Fruit fly (Drosophila melanogaster): ENCODE data around the gene CG9521.

CG9521 gene

DNA sequence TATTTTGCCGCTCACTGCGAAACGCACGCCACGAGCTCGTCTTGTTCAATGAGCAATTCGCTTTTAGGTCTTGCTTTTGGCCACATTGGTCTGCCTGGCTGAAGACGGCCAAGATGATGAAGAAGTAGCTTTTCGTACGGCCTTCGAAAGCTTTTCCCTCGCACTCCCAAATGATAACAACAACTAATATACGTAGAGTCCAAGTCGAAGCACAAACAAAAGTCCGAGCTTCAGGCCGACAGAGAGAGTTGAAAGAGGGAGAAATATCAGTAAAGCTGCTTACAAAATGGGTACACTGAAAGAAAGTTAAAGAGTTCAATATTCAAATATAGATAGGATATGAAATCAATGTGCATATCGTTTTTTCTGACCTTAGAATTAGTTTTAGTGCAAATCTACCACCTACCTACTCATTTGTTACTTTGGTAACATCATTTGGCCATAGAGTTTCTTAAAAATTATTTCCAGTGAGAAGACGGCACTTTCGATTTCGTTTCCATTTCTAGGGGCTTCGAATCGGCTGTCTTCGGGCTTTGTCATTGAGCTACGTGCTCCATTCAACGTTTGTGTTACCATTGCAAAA, 29.6 kb upstream of the CG9521 start, which contains the start of the genes CG45064 and CG45065 (continued):
- TF ChIP-seq CG18619 (GFP tag; optimal IDR thresholded peaks at IDR 0.05), result peak; percentile 74
- peak; percentile 81 for TF ChIP-seq CG5245 (GFP tag; optimal IDR thresholded peaks at IDR 0.05)
- TF ChIP-seq grau (tag; optimal IDR thresholded peaks at IDR 0.05), result peak; percentile 82
- TF ChIP-seq CG8478 (optimal IDR thresholded peaks at IDR 0.05), result no peak
- TF ChIP-seq Mes4 (GFP tag; optimal IDR thresholded peaks at IDR 0.05), result peak; percentile 79
- TF ChIP-seq gt (GFP tag; IDR thresholded peaks at IDR 0.05), result 0 out of 2 replicates have a peak, but pooled peaks have one; percentile 44
- peak; percentile 81 for TF ChIP-seq row (GFP tag; IDR thresholded peaks at IDR 0.05)
- peak; percentile 77 for TF ChIP-seq ranshi (GFP tag; IDR thresholded peaks at IDR 0.05)
- peak; percentile 84 for TF ChIP-seq Side (GFP tag; optimal IDR thresholded peaks at IDR 0.05)
- peak; percentile 75 for TF ChIP-seq CG11398 (GFP tag; optimal IDR thresholded peaks at IDR 0.05)
- peak; percentile 67 for TF ChIP-seq CG9817 (tag; optimal IDR thresholded peaks at IDR 0.05)
- TF ChIP-seq CG17186 (GFP tag; optimal IDR thresholded peaks at IDR 0.05), result peak; percentile 20
- peak; percentile 85 for TF ChIP-seq H2.0 (GFP tag; IDR thresholded peaks at IDR 0.05)
- peak; percentile 86 for TF ChIP-seq pum (GFP tag; optimal IDR thresholded peaks at IDR 0.05)
- TF ChIP-seq Gsc (GFP tag; IDR thresholded peaks at IDR 0.05), result peak; percentile 59; the same call in 1 of the 2 replicates
- peak in 1 of 3 experiments; percentile 79 for TF ChIP-seq lola (GFP tag; optimal IDR thresholded peaks at IDR 0.05)
- peak; percentile 93 for TF ChIP-seq ttk (GFP tag; IDR thresholded peaks at IDR 0.05)
- TF ChIP-seq CG7372 (GFP tag; IDR thresholded peaks at IDR 0.05), result peak; percentile 53; the same call in 1 of the 2 replicates
- TF ChIP-seq Nf-YC (tag; optimal IDR thresholded peaks at IDR 0.05), result peak; percentile 45
- TF ChIP-seq CG10462 (GFP tag; optimal IDR thresholded peaks at IDR 0.05), result peak; percentile 69
- TF ChIP-seq CG7839 (tag; optimal IDR thresholded peaks at IDR 0.05), result peak; percentile 89
- TF ChIP-seq Hmx (GFP tag; optimal IDR thresholded peaks at IDR 0.05), result peak; percentile 57
- TF ChIP-seq CG13894 (tag; optimal IDR thresholded peaks at IDR 0.05), result no peak
- no peak for TF ChIP-seq h (optimal IDR thresholded peaks at IDR 0.05)
- peak; percentile 64 for TF ChIP-seq wek (GFP tag; optimal IDR thresholded peaks at IDR 0.05)
- peak; percentile 56; the same call in 2 of the 3 replicates for TF ChIP-seq Dbx (GFP tag; IDR thresholded peaks at IDR 0.05)
- peak; percentile 77 for TF ChIP-seq slbo (GFP tag; IDR thresholded peaks at IDR 0.05)
- TF ChIP-seq ssp (GFP tag; IDR thresholded peaks at IDR 0.05), result peak; percentile 73
- peak; percentile 94 for TF ChIP-seq CG1603 (tag; optimal IDR thresholded peaks at IDR 0.05)
- TF ChIP-seq CG3065 (GFP tag; optimal IDR thresholded peaks at IDR 0.05), result no peak
- peak; percentile 68 for TF ChIP-seq CG10654 (GFP tag; optimal IDR thresholded peaks at IDR 0.05)
- TF ChIP-seq Myb (GFP tag; optimal IDR thresholded peaks at IDR 0.05), result peak; percentile 63
- TF ChIP-seq CG17359 (tag; optimal IDR thresholded peaks at IDR 0.05), result peak; percentile 94
- TF ChIP-seq gcm2 (GFP tag; optimal IDR thresholded peaks at IDR 0.05), result peak; percentile 56
- no peak for TF ChIP-seq HmgD (GFP tag; optimal IDR thresholded peaks at IDR 0.05)
- TF ChIP-seq Vsx1 (GFP tag; optimal IDR thresholded peaks at IDR 0.05), result peak; percentile 50
- TF ChIP-seq fd3F (GFP tag; optimal IDR thresholded peaks at IDR 0.05), result peak; percentile 24
- peak; percentile 69 for TF ChIP-seq Aef1 (GFP tag; IDR thresholded peaks at IDR 0.05)
- TF ChIP-seq sr (GFP tag; IDR thresholded peaks at IDR 0.05), result peak; percentile 74; the same call in 1 of the 3 replicates
- TF ChIP-seq sug (tag; optimal IDR thresholded peaks at IDR 0.05), result peak; percentile 40
- TF ChIP-seq CG14441 (GFP tag; IDR thresholded peaks at IDR 0.05), result peak; percentile 72
- TF ChIP-seq CG9215 (GFP tag; IDR thresholded peaks at IDR 0.05), result no peak
- peak; percentile 84 for TF ChIP-seq CG7556 (GFP tag; optimal IDR thresholded peaks at IDR 0.05)
- TF ChIP-seq Atf-2 (GFP tag; optimal IDR thresholded peaks at IDR 0.05), result peak; percentile 73
- TF ChIP-seq zf30C (GFP tag; optimal IDR thresholded peaks at IDR 0.05), result peak; percentile 51
- no peak for TF ChIP-seq Dref (GFP tag; IDR thresholded peaks at IDR 0.05)
- TF ChIP-seq CG4854 (GFP tag; optimal IDR thresholded peaks at IDR 0.05), result peak; percentile 65
- TF ChIP-seq dan (GFP tag; IDR thresholded peaks at IDR 0.05), result no peak
- no peak for TF ChIP-seq z (GFP tag; IDR thresholded peaks at IDR 0.05)
- TF ChIP-seq Scr (GFP tag; IDR thresholded peaks at IDR 0.05; ENCODE audit: partially characterized antibody), result no peak
- peak; percentile 66 for TF ChIP-seq CG3163 (GFP tag; optimal IDR thresholded peaks at IDR 0.05)
- peak; percentile 55 for TF ChIP-seq shn (GFP tag; optimal IDR thresholded peaks at IDR 0.05)

All from whole organism, embryonic.